Fruit fly (Drosophila melanogaster): Measurements from ENCODE around the gene Est-P.

DNA sequence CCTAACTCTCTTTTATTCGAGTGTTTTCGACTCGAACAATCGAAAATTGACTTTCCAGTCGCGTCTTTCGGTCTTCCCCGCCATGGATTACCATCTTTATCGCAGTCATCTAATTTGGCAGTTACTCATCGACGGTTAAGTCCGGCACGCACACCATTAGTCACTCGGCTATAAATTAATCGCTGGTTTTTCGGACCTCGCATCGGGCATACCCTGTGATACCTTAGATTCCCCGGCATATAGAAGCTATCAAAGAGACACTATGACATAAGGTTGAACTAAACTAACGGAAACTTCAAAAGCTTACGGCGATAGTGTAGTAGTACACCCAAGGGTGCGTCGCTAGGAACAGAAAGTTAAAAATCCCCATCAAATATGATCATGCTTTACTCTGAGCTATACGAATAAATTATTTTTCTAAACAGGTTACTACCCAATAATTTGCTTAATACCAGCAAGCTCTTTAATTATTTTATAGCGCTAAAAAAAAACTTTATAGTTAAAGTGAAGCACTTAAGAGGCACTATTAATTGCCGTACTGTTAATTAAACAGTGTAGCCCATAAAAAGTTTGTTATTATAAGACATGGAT is 11.6 kb upstream of the Est-P start:
- TF ChIP-seq CG11617 (GFP tag; optimal IDR thresholded peaks at IDR 0.05) (peak; percentile 43), CG1620 (GFP tag; optimal IDR thresholded peaks at IDR 0.05) (no peak)
